Worm (Caenorhabditis elegans): ENCODE measurements around the gene dlc-1.
A peak's percentile ranks its signal among the peaks of the same experiment; 100 is the strongest.

- TF ChIP-seq W03F9.2 (tag; optimal IDR thresholded peaks at IDR 0.05) (peak; percentile 91), him-1 (tag; optimal IDR thresholded peaks at IDR 0.05) (no peak)
Observed at ce11 chrIII:6431766-6432228, 31.8 kb downstream of the dlc-1 start, which contains the start of the genes mrps-17 and txdc-9.

Data from whole organism, L4/young adult.